In genomic region chrX:141961-142360, dm6 we compare ENCODE assay signal across 5 fruit fly cellular contexts.
TF ChIP-seq lines count a peak whose summit lies in the region.

No protein-coding gene starts in this region.

- no peak for TF ChIP-seq CTCF in whole organism, embryonic (GFP tag; optimal IDR thresholded peaks at IDR 0.05; lab: Kevin White, UChicago)

TF ChIP-seq in whole organism, adult, 20 proteins besides CTCF, POLR2A, EP300 and RAD21:
- TF ChIP-seq CG33017 (tag; optimal IDR thresholded peaks at IDR 0.05; lab: Kevin White, UChicago) (no peak), cnc (optimal IDR thresholded peaks at IDR 0.05; lab: Kevin White, UChicago) (no peak), CG11617 (GFP tag; optimal IDR thresholded peaks at IDR 0.05; lab: Kevin White, UChicago) (no peak), bab1 (GFP tag; optimal IDR thresholded peaks at IDR 0.05; lab: Kevin White, UChicago) (peak; percentile 29), CG7101 (tag; optimal IDR thresholded peaks at IDR 0.05; lab: Kevin White, UChicago) (peak; percentile 13), tj (GFP tag; optimal IDR thresholded peaks at IDR 0.05; lab: Kevin White, UChicago) (peak; percentile 23)
TF ChIP-seq in whole organism, adult: peak in this region for 3.

TF ChIP-seq in whole organism, embryonic, 481 proteins besides CTCF, POLR2A, EP300 and RAD21 (continues in another document):
- TF ChIP-seq CG9817 (tag; optimal IDR thresholded peaks at IDR 0.05; lab: Kevin White, UChicago), result no peak
- no peak for TF ChIP-seq ci (GFP tag; IDR thresholded peaks at IDR 0.05; lab: Robert Waterston, UW)
- no peak for TF ChIP-seq jumu (GFP tag; optimal IDR thresholded peaks at IDR 0.05; lab: Kevin White, UChicago)
- no peak for TF ChIP-seq Atf6 (GFP tag; IDR thresholded peaks at IDR 0.05; lab: Robert Waterston, UW)
- no peak for TF ChIP-seq Ssrp (tag; optimal IDR thresholded peaks at IDR 0.05; lab: Kevin White, UChicago)
- no peak for TF ChIP-seq CG11504 (tag; optimal IDR thresholded peaks at IDR 0.05; lab: Kevin White, UChicago)
- no peak for TF ChIP-seq CG15514 (GFP tag; optimal IDR thresholded peaks at IDR 0.05; lab: Kevin White, UChicago)
- TF ChIP-seq CG3838 (GFP tag; optimal IDR thresholded peaks at IDR 0.05; lab: Kevin White, UChicago), result no peak
- TF ChIP-seq CG8281 (tag; optimal IDR thresholded peaks at IDR 0.05; lab: Kevin White, UChicago), result no peak
- no peak for TF ChIP-seq tap (tag; optimal IDR thresholded peaks at IDR 0.05; lab: Kevin White, UChicago)
- TF ChIP-seq CG17361 (GFP tag; IDR thresholded peaks at IDR 0.05; lab: Robert Waterston, UW), result no peak; the same call in 2 of the 3 replicates
- no peak for TF ChIP-seq CG16779 (GFP tag; IDR thresholded peaks at IDR 0.05; lab: Robert Waterston, UW)
- no peak for TF ChIP-seq bsh (GFP tag; optimal IDR thresholded peaks at IDR 0.05; lab: Kevin White, UChicago)
- TF ChIP-seq CG14860 (GFP tag; IDR thresholded peaks at IDR 0.05; lab: Robert Waterston, UW; ENCODE audit: partially characterized antibody), result peak; percentile 58; the same call in 1 of the 3 replicates
- no peak for TF ChIP-seq sob (GFP tag; IDR thresholded peaks at IDR 0.05; lab: Robert Waterston, UW)
- TF ChIP-seq CG7745 (tag; optimal IDR thresholded peaks at IDR 0.05; lab: Kevin White, UChicago), result no peak
- peak; percentile 64 for TF ChIP-seq Sry-δ (GFP tag; optimal IDR thresholded peaks at IDR 0.05; lab: Kevin White, UChicago)
- TF ChIP-seq cad (GFP tag; optimal IDR thresholded peaks at IDR 0.05; lab: Kevin White, UChicago), result no peak
- no peak for TF ChIP-seq CG1024 (GFP tag; IDR thresholded peaks at IDR 0.05; lab: Robert Waterston, UW)
- TF ChIP-seq D19A (tag; optimal IDR thresholded peaks at IDR 0.05; lab: Kevin White, UChicago), result no peak
- TF ChIP-seq aop (GFP tag; IDR thresholded peaks at IDR 0.05; lab: Robert Waterston, UW), result no peak
- TF ChIP-seq CG9215 (GFP tag; IDR thresholded peaks at IDR 0.05; lab: Robert Waterston, UW), result no peak

TF ChIP-seq in whole organism, prepupa, 60 proteins besides CTCF, POLR2A, EP300 and RAD21:
- TF ChIP-seq lz (GFP tag; optimal IDR thresholded peaks at IDR 0.05; lab: Kevin White, UChicago) (peak; percentile 10), OdsH (GFP tag; optimal IDR thresholded peaks at IDR 0.05; lab: Kevin White, UChicago) (no peak), CG11902 (GFP tag; optimal IDR thresholded peaks at IDR 0.05; lab: Kevin White, UChicago) (no peak), Eip93F (GFP tag; optimal IDR thresholded peaks at IDR 0.05; lab: Kevin White, UChicago) (no peak), fkh (GFP tag; optimal IDR thresholded peaks at IDR 0.05; lab: Kevin White, UChicago) (peak; percentile 37), Blimp-1 (GFP tag; optimal IDR thresholded peaks at IDR 0.05; lab: Kevin White, UChicago) (no peak), svp (GFP tag; lab: Kevin White, UChicago) (no peak), spab (GFP tag; optimal IDR thresholded peaks at IDR 0.05; lab: Kevin White, UChicago) (no peak), Eip78C (GFP tag; lab: Kevin White, UChicago) (peak; percentile 86), cyc (GFP tag; optimal IDR thresholded peaks at IDR 0.05; lab: Kevin White, UChicago) (no peak), Hr4 (GFP tag; optimal IDR thresholded peaks at IDR 0.05; lab: Kevin White, UChicago) (no peak), esn (GFP tag; optimal IDR thresholded peaks at IDR 0.05; lab: Kevin White, UChicago) (peak; percentile 1), Sox14 (GFP tag; optimal IDR thresholded peaks at IDR 0.05; lab: Kevin White, UChicago) (peak; percentile 2), CG6163 (GFP tag; IDR thresholded peaks at IDR 0.05; lab: Robert Waterston, UW) (no peak), dsx (GFP tag; optimal IDR thresholded peaks at IDR 0.05; lab: Kevin White, UChicago; ENCODE audit: poor library complexity, severe bottlenecking) (no peak)
TF ChIP-seq in whole organism, prepupa: peak in this region for 5.

TF ChIP-seq in whole organism, pupa, 21 proteins besides CTCF, POLR2A, EP300 and RAD21:
- TF ChIP-seq Pif1B (GFP tag; optimal IDR thresholded peaks at IDR 0.05; lab: Kevin White, UChicago) (peak; percentile 26), D1 (tag; optimal IDR thresholded peaks at IDR 0.05; lab: Kevin White, UChicago) (peak; percentile 27), CG14655 (GFP tag; optimal IDR thresholded peaks at IDR 0.05; lab: Kevin White, UChicago) (no peak), Snoo (tag; optimal IDR thresholded peaks at IDR 0.05; lab: Kevin White, UChicago) (no peak)

TF ChIP-seq in whole organism, wandering third instar larva, 38 proteins besides CTCF, POLR2A, EP300 and RAD21:
- TF ChIP-seq Abd-B (GFP tag; optimal IDR thresholded peaks at IDR 0.05; lab: Kevin White, UChicago) (no peak), sage (GFP tag; optimal IDR thresholded peaks at IDR 0.05; lab: Kevin White, UChicago) (peak; percentile 47), brk (GFP tag; optimal IDR thresholded peaks at IDR 0.05; lab: Kevin White, UChicago) (peak; percentile 44), Myc (optimal IDR thresholded peaks at IDR 0.05; lab: Kevin White, UChicago) (peak; percentile 43), fru (GFP tag; optimal IDR thresholded peaks at IDR 0.05; lab: Kevin White, UChicago) (peak; percentile 10), CG9705 (GFP tag; optimal IDR thresholded peaks at IDR 0.05; lab: Kevin White, UChicago) (no peak), tai (GFP tag; optimal IDR thresholded peaks at IDR 0.05; lab: Kevin White, UChicago) (peak; percentile 10)
